ENCODE assay signal across 3 fruit fly cellular contexts in genomic region chr3L:9814621-9815020, dm6.
TF ChIP-seq lines count a peak whose summit lies in the region.

No protein-coding gene starts in this region.

- TF ChIP-seq CTCF in whole organism, embryonic (GFP tag; optimal IDR thresholded peaks at IDR 0.05; lab: Kevin White, UChicago) = no peak

TF ChIP-seq in whole organism, embryonic, 481 proteins besides CTCF, POLR2A, EP300 and RAD21:
- peak; percentile 72 for TF ChIP-seq sd (tag; optimal IDR thresholded peaks at IDR 0.05; lab: Kevin White, UChicago)
- TF ChIP-seq CG4328 (GFP tag; optimal IDR thresholded peaks at IDR 0.05; lab: Kevin White, UChicago) = peak; percentile 47
- TF ChIP-seq CG2199 (GFP tag; IDR thresholded peaks at IDR 0.05; lab: Robert Waterston, UW) = peak; percentile 36; the same call in 1 of the 3 replicates
- TF ChIP-seq sens (GFP tag; lab: Kevin White, UChicago) = peak; percentile 14
- no peak for TF ChIP-seq Bteb2 (GFP tag; optimal IDR thresholded peaks at IDR 0.05; lab: Kevin White, UChicago)
- TF ChIP-seq CG10543 (GFP tag; optimal IDR thresholded peaks at IDR 0.05; lab: Kevin White, UChicago) = peak; percentile 74
- TF ChIP-seq Drgx (GFP tag; IDR thresholded peaks at IDR 0.05; lab: Robert Waterston, UW) = peak; percentile 68
- TF ChIP-seq Med (GFP tag; lab: Kevin White, UChicago) = peak; percentile 48
- no peak for TF ChIP-seq Mad (GFP tag; optimal IDR thresholded peaks at IDR 0.05; lab: Kevin White, UChicago)
- TF ChIP-seq crol (GFP tag; IDR thresholded peaks at IDR 0.05; lab: Robert Waterston, UW) = peak; percentile 89
- peak; percentile 48 for TF ChIP-seq abd-A (tag; optimal IDR thresholded peaks at IDR 0.05; lab: Kevin White, UChicago)

TF ChIP-seq in whole organism, prepupa, 60 proteins besides CTCF, POLR2A, EP300 and RAD21:
- TF ChIP-seq CG6276 (GFP tag; optimal IDR thresholded peaks at IDR 0.05; lab: Kevin White, UChicago) = peak; percentile 2
- TF ChIP-seq Smox (GFP tag; optimal IDR thresholded peaks at IDR 0.05; lab: Kevin White, UChicago) = no peak
- TF ChIP-seq CG8119 (GFP tag; IDR thresholded peaks at IDR 0.05; lab: Robert Waterston, UW) = peak; percentile 47
- no peak for TF ChIP-seq CG3919 (GFP tag; optimal IDR thresholded peaks at IDR 0.05; lab: Kevin White, UChicago)
- no peak for TF ChIP-seq salr (GFP tag; optimal IDR thresholded peaks at IDR 0.05; lab: Kevin White, UChicago)
- peak; percentile 17 for TF ChIP-seq Lpt (GFP tag; optimal IDR thresholded peaks at IDR 0.05; lab: Kevin White, UChicago)
- no peak for TF ChIP-seq Eip75B (GFP tag; optimal IDR thresholded peaks at IDR 0.05; lab: Kevin White, UChicago)
- no peak for TF ChIP-seq Blimp-1 (GFP tag; optimal IDR thresholded peaks at IDR 0.05; lab: Kevin White, UChicago)
- peak; percentile 52; the same call in 1 of the 2 replicates for TF ChIP-seq CG15336 (GFP tag; IDR thresholded peaks at IDR 0.05; lab: Robert Waterston, UW)
- TF ChIP-seq CG6163 (GFP tag; IDR thresholded peaks at IDR 0.05; lab: Robert Waterston, UW) = 0 out of 3 replicates have a peak, but pooled peaks have one; percentile 26
- TF ChIP-seq CG6854 (GFP tag; optimal IDR thresholded peaks at IDR 0.05; lab: Kevin White, UChicago) = no peak
- TF ChIP-seq eg (GFP tag; IDR thresholded peaks at IDR 0.05; lab: Robert Waterston, UW) = peak; percentile 84
- TF ChIP-seq svp (GFP tag; lab: Kevin White, UChicago) = no peak
TF ChIP-seq in whole organism, prepupa: peak in this region for 6.

TF ChIP-seq in whole organism, pupa, 21 proteins besides CTCF, POLR2A, EP300 and RAD21:
- TF ChIP-seq CG13204 (GFP tag; optimal IDR thresholded peaks at IDR 0.05; lab: Kevin White, UChicago) (no peak), CG32121 (GFP tag; IDR thresholded peaks at IDR 0.05; lab: Robert Waterston, UW) (peak; percentile 63), gl (tag; optimal IDR thresholded peaks at IDR 0.05; lab: Kevin White, UChicago) (no peak), Pif1A (GFP tag; optimal IDR thresholded peaks at IDR 0.05; lab: Kevin White, UChicago) (no peak), CG8301 (tag; optimal IDR thresholded peaks at IDR 0.05; lab: Kevin White, UChicago) (no peak), CG10348 (GFP tag; IDR thresholded peaks at IDR 0.05; lab: Robert Waterston, UW) (no peak), D1 (tag; optimal IDR thresholded peaks at IDR 0.05; lab: Kevin White, UChicago) (no peak), EcR (GFP tag; optimal IDR thresholded peaks at IDR 0.05; lab: Kevin White, UChicago) (no peak), Pif1B (GFP tag; optimal IDR thresholded peaks at IDR 0.05; lab: Kevin White, UChicago) (no peak), Snoo (tag; optimal IDR thresholded peaks at IDR 0.05; lab: Kevin White, UChicago) (no peak), fd96Ca (GFP tag; IDR thresholded peaks at IDR 0.05; lab: Robert Waterston, UW) (peak; percentile 38; the same call in 1 of the 3 replicates), CG12605 (GFP tag; IDR thresholded peaks at IDR 0.05; lab: Robert Waterston, UW) (no peak; the same call in 1 of the 2 replicates), CG17806 (tag; optimal IDR thresholded peaks at IDR 0.05; lab: Kevin White, UChicago) (no peak), CG8159 (tag; optimal IDR thresholded peaks at IDR 0.05; lab: Kevin White, UChicago) (no peak), CG15710 (tag; optimal IDR thresholded peaks at IDR 0.05; lab: Kevin White, UChicago) (no peak), CG14655 (GFP tag; optimal IDR thresholded peaks at IDR 0.05; lab: Kevin White, UChicago) (peak; percentile 20), CG34367 (tag; optimal IDR thresholded peaks at IDR 0.05; lab: Kevin White, UChicago) (no peak), CG9948 (tag; optimal IDR thresholded peaks at IDR 0.05; lab: Kevin White, UChicago) (no peak), Ets98B (GFP tag; IDR thresholded peaks at IDR 0.05; lab: Robert Waterston, UW) (peak; percentile 50), rn (GFP tag; IDR thresholded peaks at IDR 0.05; lab: Robert Waterston, UW) (no peak), CG4496 (GFP tag; IDR thresholded peaks at IDR 0.05; lab: Robert Waterston, UW) (peak; percentile 57; the same call in 2 of the 3 replicates)

Comparison
In these comparisons a context has a peak if more than half of its experiments do, and no peak if none do; other contexts are left out.
1. Of the 7 proteins assayed by ChIP-seq in both whole organism, embryonic and whole organism, prepupa: peak only in whole organism, embryonic: none; only in whole organism, prepupa: Lpt; in both: none; in neither: 6.